Worm (Caenorhabditis elegans): Measurements from ENCODE around the gene cdh-12.

The cdh-12 gene

ce11 chrIII:1214680-1215079 is 62.8 kb downstream of the cdh-12 start, which contains the start of gene Y119D3B.21:
Gene Y119D3B.21 (plus strand): TSS chrIII:1215000.
- TF ChIP-seq efl-1 (optimal IDR thresholded peaks at IDR 0.05) (no peak), efl-1 (GFP tag; optimal IDR thresholded peaks at IDR 0.05 in 1 of 2) (peak in 1 of 2 experiments; percentile 74), ama-1 (optimal IDR thresholded peaks at IDR 0.05) (peak; percentile 31), nhr-76 (tag; optimal IDR thresholded peaks at IDR 0.05) (no peak), elt-2 (tag; optimal IDR thresholded peaks at IDR 0.05) (peak; percentile 87), lin-35 (GFP tag; optimal IDR thresholded peaks at IDR 0.05) (peak in 1 of 2 experiments; percentile 31), fos-1 (tag; optimal IDR thresholded peaks at IDR 0.05) (no peak), mdl-1 (tag; optimal IDR thresholded peaks at IDR 0.05) (no peak)

ce11 chrIII:1216096-1216495 is 64.3 kb downstream of the cdh-12 start:
- no peak for TF ChIP-seq ces-1 (GFP tag; optimal IDR thresholded peaks at IDR 0.05)

ce11 chrIII:1218221-1218620 is 66.4 kb downstream of the cdh-12 start:
- TF ChIP-seq nhr-28 (tag; optimal IDR thresholded peaks at IDR 0.05) (no peak), nhr-12 (tag; optimal IDR thresholded peaks at IDR 0.05) (no peak), alr-1 (tag; optimal IDR thresholded peaks at IDR 0.05; ENCODE audit: borderline replicate concordance) (no peak), ceh-8 (GFP tag; optimal IDR thresholded peaks at IDR 0.05) (no peak), nhr-47 (tag; optimal IDR thresholded peaks at IDR 0.05) (peak; percentile 22), unc-130 (tag; optimal IDR thresholded peaks at IDR 0.05) (no peak), nhr-90 (tag; optimal IDR thresholded peaks at IDR 0.05; ENCODE audit: poor library complexity) (peak; percentile 24), mep-1 (tag; optimal IDR thresholded peaks at IDR 0.05) (peak; percentile 29), efl-3 (GFP tag; optimal IDR thresholded peaks at IDR 0.05) (no peak), ceh-88 (GFP tag; IDR thresholded peaks at IDR 0.05) (no peak), nhr-71 (tag; optimal IDR thresholded peaks at IDR 0.05) (peak; percentile 36), unc-98 (GFP tag; IDR thresholded peaks at IDR 0.05) (no peak), swsn-7 (tag; optimal IDR thresholded peaks at IDR 0.05) (no peak), fkh-10 (GFP tag; optimal IDR thresholded peaks at IDR 0.05) (no peak), nhr-19 (GFP tag; conservative IDR thresholded peaks at IDR 0.05) (no peak), pax-3 (tag; optimal IDR thresholded peaks at IDR 0.05) (no peak), nhr-85 (tag) (no peak), ceh-63 (GFP tag; optimal IDR thresholded peaks at IDR 0.05) (no peak), egl-27 (tag; optimal IDR thresholded peaks at IDR 0.05) (no peak), lsy-2 (tag; optimal IDR thresholded peaks at IDR 0.05) (peak in 1 of 2 experiments; percentile 17), lin-14 (GFP tag; optimal IDR thresholded peaks at IDR 0.05) (no peak), sup-37 (GFP tag; optimal IDR thresholded peaks at IDR 0.05) (no peak), ama-1 (optimal IDR thresholded peaks at IDR 0.05) (no peak), skn-1 (tag; optimal IDR thresholded peaks at IDR 0.05) (no peak), lin-13 (GFP tag; optimal IDR thresholded peaks at IDR 0.05) (peak; percentile 3), C34B4.2 (tag; optimal IDR thresholded peaks at IDR 0.05) (no peak), tbx-2 (tag; optimal IDR thresholded peaks at IDR 0.05) (no peak), lin-35 (GFP tag; optimal IDR thresholded peaks at IDR 0.05) (peak in 1 of 2 experiments; percentile 11), elt-3 (tag; optimal IDR thresholded peaks at IDR 0.05) (no peak), dsc-1 (tag; optimal IDR thresholded peaks at IDR 0.05) (peak; percentile 10), F16B12.6 (tag; optimal IDR thresholded peaks at IDR 0.05) (no peak), unc-86 (tag; optimal IDR thresholded peaks at IDR 0.05) (no peak), hlh-17 (GFP tag; optimal IDR thresholded peaks at IDR 0.05; ENCODE audit: borderline replicate concordance) (no peak), C16A3.4 (tag; optimal IDR thresholded peaks at IDR 0.05) (no peak), snu-23 (GFP tag; optimal IDR thresholded peaks at IDR 0.05) (peak; percentile 25), grh-1 (GFP tag; IDR thresholded peaks at IDR 0.05) (no peak), nhr-20 (tag; optimal IDR thresholded peaks at IDR 0.05) (peak; percentile 2), aha-1 (tag; optimal IDR thresholded peaks at IDR 0.05) (no peak), efl-1 (optimal IDR thresholded peaks at IDR 0.05) (no peak), efl-1 (GFP tag; optimal IDR thresholded peaks at IDR 0.05 in 1 of 2) (peak; percentile 12 to 59), nhr-237 (tag; optimal IDR thresholded peaks at IDR 0.05) (no peak), lir-3 (tag; optimal IDR thresholded peaks at IDR 0.05; ENCODE audit: poor library complexity) (no peak), jun-1 (tag; optimal IDR thresholded peaks at IDR 0.05) (no peak), rnt-1 (tag; optimal IDR thresholded peaks at IDR 0.05) (peak; percentile 33)
